Fruit fly (Drosophila melanogaster): Measurements from ENCODE around the gene CG9902.
A peak's percentile ranks its signal among the peaks of the same experiment; 100 is the strongest.

The CG9902 gene

dm6 chrX:16527203-16527602 lies 20.1 kb downstream of the CG9902 start:
- peak; percentile 83 for TF ChIP-seq CG4360 (GFP tag; IDR thresholded peaks at IDR 0.05)
- TF ChIP-seq CG6813 (GFP tag; optimal IDR thresholded peaks at IDR 0.05), result no peak

- TF ChIP-seq CG4282 (GFP tag; optimal IDR thresholded peaks at IDR 0.05) (no peak), Trl (optimal IDR thresholded peaks at IDR 0.05) (peak; percentile 75 to 77), Trl (GFP tag; optimal IDR thresholded peaks at IDR 0.05) (no peak), CG18599 (GFP tag; optimal IDR thresholded peaks at IDR 0.05) (peak; percentile 15), ERR (GFP tag; optimal IDR thresholded peaks at IDR 0.05) (peak; percentile 64), crol (GFP tag; IDR thresholded peaks at IDR 0.05) (peak; percentile 64), CG10366 (GFP tag; IDR thresholded peaks at IDR 0.05) (no peak), sqz (GFP tag; optimal IDR thresholded peaks at IDR 0.05) (peak; percentile 68), CG13894 (tag; optimal IDR thresholded peaks at IDR 0.05) (peak; percentile 69), Deaf1 (tag; optimal IDR thresholded peaks at IDR 0.05) (peak; percentile 36), rib (GFP tag; IDR thresholded peaks at IDR 0.05) (no peak), ewg (GFP tag; optimal IDR thresholded peaks at IDR 0.05) (peak; percentile 12), Adf1 (GFP tag; IDR thresholded peaks at IDR 0.05) (peak; percentile 35; the same call in 1 of the 2 replicates), nerfin-1 (tag; optimal IDR thresholded peaks at IDR 0.05) (peak; percentile 80), yki (optimal IDR thresholded peaks at IDR 0.05) (peak; percentile 55), CG6272 (GFP tag; IDR thresholded peaks at IDR 0.05) (no peak), psq (GFP tag; optimal IDR thresholded peaks at IDR 0.05) (no peak)
Observed at dm6 chrX:16526084-16526734, 21.1 kb downstream of the CG9902 start.

- TF ChIP-seq cg (GFP tag; optimal IDR thresholded peaks at IDR 0.05) (peak; percentile 38), gt (GFP tag; IDR thresholded peaks at IDR 0.05) (no peak), CG14860 (GFP tag; IDR thresholded peaks at IDR 0.05; ENCODE audit: partially characterized antibody) (no peak), CG11560 (tag; IDR thresholded peaks at IDR 0.05) (no peak), mld (GFP tag; IDR thresholded peaks at IDR 0.05; ENCODE audit: partially characterized antibody) (no peak), usp (GFP tag; optimal IDR thresholded peaks at IDR 0.05) (no peak), cas (GFP tag; IDR thresholded peaks at IDR 0.05) (no peak), CG6765 (GFP tag; optimal IDR thresholded peaks at IDR 0.05) (no peak)
Observed at dm6 chrX:16525315-16525714, 22.0 kb downstream of the CG9902 start, which contains the start of gene Cnx14D. TSS of gene Cnx14D (minus strand) at chrX:16525415.
